Worm (Caenorhabditis elegans) whole organism, young adult: Measurements from ENCODE around the gene T25D10.4.

Source experiments
- B0035.1 ChIP-seq: sonication (generic microtip); optimal IDR thresholded peaks from 2 replicates; lab custom pipeline; 2016; ENCODE audit warnings: missing genetic modification characterization, mild to moderate bottlenecking, missing compliant biosample characterization, missing genotype, missing genetic modification reagents
- C06A6.2 ChIP-seq: fragments of 200-800 bp; sonication (Bioruptor generic); conservative IDR thresholded peaks from 2 replicates; pipeline ENCODE4 v1.3.6; 2022; ENCODE audit warnings: missing genetic modification characterization, missing compliant biosample characterization
- K11D2.4 ChIP-seq: fragments of 200-800 bp; sonication (Bioruptor generic); IDR thresholded peaks from 2 replicates; pipeline ENCODE4 v1.3.6; 2022; ENCODE audit warnings: missing genetic modification reagents, missing genetic modification characterization, missing compliant biosample characterization
- T07F8.4 ChIP-seq: sonication (generic microtip); optimal IDR thresholded peaks from 2 replicates; lab custom pipeline; 2016; ENCODE audit warnings: mild to moderate bottlenecking, missing genetic modification characterization, moderate library complexity, missing compliant biosample characterization
- T26A5.8 ChIP-seq: sonication (generic microtip); optimal IDR thresholded peaks from 2 replicates; lab custom pipeline; 2016; ENCODE audit warnings: missing genetic modification characterization, missing compliant biosample characterization
- Y56A3A.18 ChIP-seq: fragments of 200-800 bp; sonication (Bioruptor generic); IDR thresholded peaks from 2 replicates; pipeline ENCODE4 v1.3.6; 2022; ENCODE audit warnings: missing genetic modification reagents, missing genetic modification characterization, missing compliant biosample characterization
- akir-1 ChIP-seq: fragments of 200-800 bp; sonication (Bioruptor generic); optimal IDR thresholded peaks from 2 replicates; lab custom pipeline; 2018; ENCODE audit warnings: mild to moderate bottlenecking, missing genetic modification characterization, moderate library complexity, missing compliant biosample characterization
- athp-1 ChIP-seq: sonication (generic microtip); optimal IDR thresholded peaks from 2 replicates; lab custom pipeline; 2017; ENCODE audit warnings: mild to moderate bottlenecking, missing genetic modification characterization, missing compliant biosample characterization
- attf-3 ChIP-seq: fragments of 200-800 bp; sonication (Bioruptor generic); conservative IDR thresholded peaks from 2 replicates; pipeline ENCODE4 v1.3.6; 2022; ENCODE audit warnings: missing genetic modification reagents, missing genetic modification characterization, missing compliant biosample characterization
- attf-5 ChIP-seq: fragments of 200-800 bp; sonication (Bioruptor generic); optimal IDR thresholded peaks from 2 replicates; lab custom pipeline; 2018; ENCODE audit warnings: mild to moderate bottlenecking, missing genetic modification characterization, missing compliant biosample characterization
- bed-1 ChIP-seq: fragments of 200-800 bp; sonication (Bioruptor generic); IDR thresholded peaks from 2 replicates; pipeline ENCODE4 v1.3.6; 2022; ENCODE audit warnings: missing genetic modification reagents, missing genetic modification characterization, missing compliant biosample characterization
- bed-2 ChIP-seq: fragments of 200-800 bp; sonication (Bioruptor generic); IDR thresholded peaks from 2 replicates; pipeline ENCODE4 v1.3.6; 2022; ENCODE audit warnings: missing genetic modification reagents, missing genetic modification characterization, missing compliant biosample characterization
- ceh-58 ChIP-seq: fragments of 200-800 bp; sonication (Bioruptor generic); IDR thresholded peaks from 2 replicates; pipeline ENCODE4 v1.3.6; 2022; ENCODE audit warnings: missing genetic modification characterization, missing compliant biosample characterization
- die-1 ChIP-seq: sonication (generic microtip); optimal IDR thresholded peaks from 2 replicates; lab custom pipeline; 2016; ENCODE audit warnings: missing genotype, mild to moderate bottlenecking, missing genetic modification characterization, missing compliant biosample characterization
- dpff-1 ChIP-seq: sonication (generic microtip); optimal IDR thresholded peaks from 2 replicates; lab custom pipeline; 2017; ENCODE audit warnings: mild to moderate bottlenecking, missing genetic modification characterization, missing compliant biosample characterization
- dpl-1 ChIP-seq: fragments of 150-350 bp; optimal IDR thresholded peaks from 2 replicates; lab custom pipeline; 2014; ENCODE audit warnings: missing biosample characterization, missing genetic modification reagents, missing genetic modification characterization
- efl-1 ChIP-seq: fragments of 150-350 bp; optimal IDR thresholded peaks from 2 replicates; lab custom pipeline; 2014; ENCODE audit warnings: missing biosample characterization, missing genetic modification reagents, missing genetic modification characterization
- ekl-4 ChIP-seq: fragments of 200-800 bp; sonication (Bioruptor generic); IDR thresholded peaks from 2 replicates; pipeline ENCODE4 v1.3.6; 2022; ENCODE audit warnings: missing genetic modification reagents, missing genetic modification characterization, missing compliant biosample characterization
- gei-17 ChIP-seq: fragments of 200-800 bp; sonication (Bioruptor generic); optimal IDR thresholded peaks from 2 replicates; lab custom pipeline; 2018; ENCODE audit warnings: mild to moderate bottlenecking, missing genetic modification characterization, missing compliant biosample characterization
- hlh-12 ChIP-seq: sonication (generic microtip); optimal IDR thresholded peaks from 2 replicates; lab custom pipeline; 2016; ENCODE audit warnings: missing genetic modification characterization, missing compliant biosample characterization
- hmg-1.2 ChIP-seq: fragments of 200-800 bp; sonication (Bioruptor generic); IDR thresholded peaks from 2 replicates; pipeline ENCODE4 v1.3.6; 2022; ENCODE audit warnings: missing genetic modification reagents, missing genetic modification characterization, missing compliant biosample characterization
- hsf-1 ChIP-seq: fragments of 200-800 bp; sonication (Bioruptor generic); IDR thresholded peaks from 2 replicates; pipeline ENCODE4 v1.3.6; 2022; ENCODE audit warnings: missing genetic modification reagents, missing genetic modification characterization, missing compliant biosample characterization
- let-526 ChIP-seq: fragments of 200-800 bp; sonication (Bioruptor generic); IDR thresholded peaks from 2 replicates; pipeline ENCODE4 v1.3.6; 2022; ENCODE audit warnings: missing genetic modification reagents, missing genetic modification characterization, missing compliant biosample characterization
- lin-40 ChIP-seq: sonication (generic microtip); optimal IDR thresholded peaks from 2 replicates; lab custom pipeline; 2016; ENCODE audit warnings: missing genetic modification characterization, mild to moderate bottlenecking, missing compliant biosample characterization, missing genotype, missing genetic modification reagents
- lin-54 ChIP-seq: fragments of 200-800 bp; sonication (Bioruptor generic); optimal IDR thresholded peaks from 2 replicates; lab custom pipeline; 2018; ENCODE audit warnings: mild to moderate bottlenecking, missing genetic modification characterization, missing compliant biosample characterization
- madf-10 ChIP-seq: sonication (generic microtip); optimal IDR thresholded peaks from 2 replicates; lab custom pipeline; 2016; ENCODE audit warnings: mild to moderate bottlenecking, missing genetic modification characterization, missing compliant biosample characterization
- mcd-1 ChIP-seq: fragments of 200-800 bp; sonication (Bioruptor generic); IDR thresholded peaks from 2 replicates; pipeline ENCODE4 v1.3.6; 2022; ENCODE audit warnings: missing genetic modification reagents, missing genetic modification characterization, missing compliant biosample characterization
- mel-28 ChIP-seq: sonication (generic microtip); optimal IDR thresholded peaks from 2 replicates; lab custom pipeline; 2016; ENCODE audit warnings: borderline replicate concordance, mild to moderate bottlenecking, missing genetic modification characterization, missing compliant biosample characterization
- mes-4 ChIP-seq: sonication (generic microtip); optimal IDR thresholded peaks from 2 replicates; lab custom pipeline; 2016; ENCODE audit warnings: missing genotype, missing genetic modification characterization, missing compliant biosample characterization
- nhr-80 ChIP-seq: sonication (generic microtip); optimal IDR thresholded peaks from 2 replicates; lab custom pipeline; 2016; ENCODE audit warnings: missing genetic modification characterization, missing compliant biosample characterization
- rec-8 ChIP-seq, 2 experiments: sonication (generic microtip); optimal IDR thresholded peaks; 2 replicates each; lab custom pipeline; 2016; ENCODE audit warnings: mild to moderate bottlenecking in 2 of 2, missing genetic modification characterization in 2 of 2, missing genetic modification reagents in 2 of 2, missing genotype in 2 of 2, missing biosample characterization in 1 of 2, missing compliant biosample characterization in 1 of 2, moderate library complexity in 1 of 2
- rpc-1 ChIP-seq, 2 experiments: fragments of 150-350 bp in 1 of 2; sonication (generic microtip) in 1 of 2; optimal IDR thresholded peaks; 2 replicates each; lab custom pipeline; 2014 to 2018; ENCODE audit warnings: missing biosample characterization in 1 of 2, missing genetic modification characterization in 1 of 2, missing genetic modification reagents in 1 of 2, missing genotype in 1 of 2
- snpc-1.1 ChIP-seq: sonication (generic microtip); optimal IDR thresholded peaks from 2 replicates; lab custom pipeline; 2017; ENCODE audit warnings: missing genetic modification characterization, mild to moderate bottlenecking, missing compliant biosample characterization, antibody characterized with exemption, moderate library complexity, missing genotype, missing genetic modification reagents; ENCODE audit not compliant: insufficient read depth
- snpc-1.3 ChIP-seq: sonication (generic microtip); optimal IDR thresholded peaks from 2 replicates; lab custom pipeline; 2017; ENCODE audit warnings: missing genetic modification characterization, mild to moderate bottlenecking, missing compliant biosample characterization, antibody characterized with exemption, moderate library complexity, missing genotype, missing genetic modification reagents; ENCODE audit not compliant: insufficient read depth
- snpc-3.4 ChIP-seq: sonication (generic microtip); optimal IDR thresholded peaks from 2 replicates; lab custom pipeline; 2017; ENCODE audit warnings: missing genetic modification characterization, mild to moderate bottlenecking, missing compliant biosample characterization, antibody characterized with exemption, moderate library complexity, missing genotype, missing genetic modification reagents
- snpc-4 ChIP-seq, 5 experiments: fragments of 150-350 bp in 1 of 5; sonication (generic microtip) in 4 of 5; optimal IDR thresholded peaks; 2 replicates each; lab custom pipeline; 2014 to 2018; ENCODE audit warnings: missing genetic modification characterization in 5 of 5, missing biosample characterization in 3 of 5, antibody characterized with exemption in 2 of 5, mild to moderate bottlenecking in 2 of 5, missing compliant biosample characterization in 2 of 5, missing genotype in 2 of 5, moderate library complexity in 2 of 5, missing genetic modification reagents in 1 of 5
- unc-130 ChIP-seq: sonication (generic microtip); optimal IDR thresholded peaks from 2 replicates; lab custom pipeline; 2016; ENCODE audit warnings: missing genetic modification reagents, missing genetic modification characterization, missing compliant biosample characterization
- zim-3 ChIP-seq: sonication (generic microtip); optimal IDR thresholded peaks from 2 replicates; lab custom pipeline; 2017; ENCODE audit warnings: mild to moderate bottlenecking, missing genetic modification characterization, moderate library complexity, missing compliant biosample characterization
- ztf-18 ChIP-seq: sonication (generic microtip); optimal IDR thresholded peaks from 2 replicates; lab custom pipeline; 2016; ENCODE audit warnings: missing genotype, mild to moderate bottlenecking, missing genetic modification characterization, missing compliant biosample characterization
- ztf-6 ChIP-seq: fragments of 200-800 bp; sonication (Bioruptor generic); IDR thresholded peaks from 2 replicates; pipeline ENCODE4 v1.3.6; 2022; ENCODE audit warnings: missing genetic modification reagents, missing genetic modification characterization, missing compliant biosample characterization

Gene T25D10.4

ce11 chrII:6453341-6453806 is 43.3 kb upstream of the T25D10.4 start, which contains the start of gene atg-16.2 (continued):
- TF ChIP-seq dpl-1 (GFP tag; lab: Kevin White, UChicago), result peak; percentile 31
- no peak for TF ChIP-seq ztf-6 (GFP tag; lab: Robert Waterston, UW)
- no peak for TF ChIP-seq lin-54 (GFP tag; lab: Kevin White, UChicago)
- TF ChIP-seq bed-1, result no peak
- TF ChIP-seq C06A6.2 (GFP tag; lab: Robert Waterston, UW), result no peak
- TF ChIP-seq let-526 (GFP tag; lab: Robert Waterston, UW), result no peak
- no peak for TF ChIP-seq Y56A3A.18 (GFP tag; lab: Robert Waterston, UW)
- TF ChIP-seq akir-1, result no peak
- no peak for TF ChIP-seq K11D2.4 (GFP tag; lab: Robert Waterston, UW)
- no peak for TF ChIP-seq athp-1 (tag; lab: Kevin White, UChicago)
- TF ChIP-seq snpc-1.3 (tag; lab: Kevin White, UChicago), result no peak
- peak; percentile 74 for TF ChIP-seq nhr-80 (tag; lab: Kevin White, UChicago)
- no peak for TF ChIP-seq bed-2 (GFP tag; lab: Robert Waterston, UW)
- TF ChIP-seq rec-8 (tag; optimal IDR thresholded peaks at IDR 0.05; lab: Kevin White, UChicago), result no peak
- no peak for TF ChIP-seq ekl-4 (GFP tag; lab: Robert Waterston, UW)
- TF ChIP-seq gei-17 (GFP tag; lab: Kevin White, UChicago), result no peak
- TF ChIP-seq zim-3, result no peak
- TF ChIP-seq T26A5.8 (tag; lab: Kevin White, UChicago), result no peak
- no peak for TF ChIP-seq mes-4 (tag; lab: Kevin White, UChicago)
- no peak for TF ChIP-seq snpc-3.4 (tag; lab: Kevin White, UChicago)
- no peak for TF ChIP-seq hlh-12
- no peak for TF ChIP-seq dpff-1 (tag; lab: Kevin White, UChicago)
- peak; percentile 90 for TF ChIP-seq ztf-18 (tag; lab: Kevin White, UChicago)
- TF ChIP-seq B0035.1 (tag; lab: Kevin White, UChicago), result no peak
- TF ChIP-seq ceh-58 (GFP tag; lab: Robert Waterston, UW), result no peak
- TF ChIP-seq mcd-1 (GFP tag; lab: Robert Waterston, UW), result no peak
- TF ChIP-seq efl-1 (GFP tag; lab: Kevin White, UChicago), result peak; percentile 32

DNA sequence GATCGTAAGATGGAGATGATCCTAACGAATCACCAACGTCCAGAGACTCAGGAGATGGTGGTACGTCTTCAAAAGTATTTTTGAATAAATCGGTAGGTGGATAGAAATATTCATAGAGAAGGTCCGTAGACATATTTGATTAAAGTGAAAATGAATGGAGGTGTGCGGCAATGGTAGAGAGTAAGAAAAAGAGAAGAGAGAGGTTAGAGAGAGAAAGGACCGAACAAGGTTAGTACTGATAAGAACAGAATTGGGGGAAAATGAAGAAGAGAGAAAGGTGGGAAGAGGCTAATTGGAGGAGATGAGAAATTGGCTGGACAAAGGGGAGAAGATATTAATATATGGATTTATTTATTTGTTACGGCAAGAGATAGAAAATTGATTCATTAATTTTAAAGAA is 39.6 kb upstream of the T25D10.4 start, which contains the start of gene nhr-22:
TSS of gene nhr-22 (minus strand) at position 137 of the 400 bp plus-strand sequence.
- TF ChIP-seq snpc-4 (GFP tag; optimal IDR thresholded peaks at IDR 0.05; lab: Kevin White, UChicago), result no peak
- TF ChIP-seq snpc-4 (tag; optimal IDR thresholded peaks at IDR 0.05; lab: Kevin White, UChicago), result no peak
- no peak for TF ChIP-seq attf-3 (GFP tag; lab: Robert Waterston, UW)
- no peak for TF ChIP-seq gei-17 (GFP tag; lab: Kevin White, UChicago)
- TF ChIP-seq lin-40 (tag; lab: Kevin White, UChicago), result no peak
- TF ChIP-seq madf-10 (tag; lab: Kevin White, UChicago), result no peak
- TF ChIP-seq bed-2 (GFP tag; lab: Robert Waterston, UW), result no peak
- no peak for TF ChIP-seq hmg-1.2 (GFP tag; lab: Robert Waterston, UW)
- no peak for TF ChIP-seq ztf-6 (GFP tag; lab: Robert Waterston, UW)
- TF ChIP-seq attf-5, result no peak
- TF ChIP-seq hsf-1 (GFP tag; lab: Robert Waterston, UW), result no peak
- no peak for TF ChIP-seq snpc-1.1
- TF ChIP-seq snpc-1.3 (tag; lab: Kevin White, UChicago), result no peak
- no peak for TF ChIP-seq mel-28 (tag; lab: Kevin White, UChicago)
- TF ChIP-seq T07F8.4 (tag; lab: Kevin White, UChicago), result no peak
- no peak for TF ChIP-seq mes-4 (tag; lab: Kevin White, UChicago)
- TF ChIP-seq efl-1 (GFP tag; lab: Kevin White, UChicago), result no peak
- no peak for TF ChIP-seq rpc-1 (optimal IDR thresholded peaks at IDR 0.05; lab: Kevin White, UChicago)
- TF ChIP-seq rpc-1 (tag; optimal IDR thresholded peaks at IDR 0.05; lab: Kevin White, UChicago), result no peak
- no peak for TF ChIP-seq unc-130 (GFP tag; lab: Kevin White, UChicago)
- no peak for TF ChIP-seq die-1 (tag; lab: Kevin White, UChicago)
- no peak for TF ChIP-seq Y56A3A.18 (GFP tag; lab: Robert Waterston, UW)
